Fruit fly (Drosophila melanogaster): ENCODE measurements around the gene dan.

The dan gene

DNA sequence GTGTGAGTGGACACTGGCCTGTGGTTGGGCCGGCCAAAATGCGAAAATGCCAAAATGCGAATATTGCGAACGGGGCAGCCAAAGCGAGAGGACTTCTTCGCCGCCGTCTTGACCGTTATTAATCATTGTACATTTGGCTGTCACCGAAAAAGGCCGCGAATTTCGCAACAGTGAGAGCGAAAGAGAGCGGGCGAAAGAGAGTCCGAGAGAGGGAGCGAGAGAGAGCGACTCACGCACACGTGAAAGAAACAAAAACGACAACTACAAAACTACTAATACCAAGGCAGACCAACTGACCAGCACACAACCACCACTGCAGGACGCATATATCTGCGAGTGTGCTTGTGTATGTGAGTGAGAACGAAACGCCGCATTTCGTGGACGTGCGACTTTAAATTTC is 357 bp downstream of the dan start (continued):
- TF ChIP-seq CG4854 (GFP tag; optimal IDR thresholded peaks at IDR 0.05) = no peak
- no peak for TF ChIP-seq Poxn (GFP tag; IDR thresholded peaks at IDR 0.05)
- no peak for TF ChIP-seq HHEX (GFP tag; optimal IDR thresholded peaks at IDR 0.05)
- no peak for TF ChIP-seq ara (GFP tag; IDR thresholded peaks at IDR 0.05)
- TF ChIP-seq tio (GFP tag; optimal IDR thresholded peaks at IDR 0.05) = no peak
- no peak for TF ChIP-seq Meics (GFP tag; optimal IDR thresholded peaks at IDR 0.05)
- no peak for TF ChIP-seq dan (GFP tag; IDR thresholded peaks at IDR 0.05)
- TF ChIP-seq CG13287 (GFP tag; IDR thresholded peaks at IDR 0.05; ENCODE audit: partially characterized antibody) = no peak
- no peak for TF ChIP-seq CG16779 (GFP tag; IDR thresholded peaks at IDR 0.05)
- TF ChIP-seq MTF-1 (GFP tag; optimal IDR thresholded peaks at IDR 0.05; ENCODE audit: borderline replicate concordance) = no peak
- TF ChIP-seq CG4730 (GFP tag; IDR thresholded peaks at IDR 0.05) = no peak
- TF ChIP-seq Sry-δ (GFP tag; optimal IDR thresholded peaks at IDR 0.05) = no peak
- no peak for TF ChIP-seq Mad (GFP tag; optimal IDR thresholded peaks at IDR 0.05)
- no peak for TF ChIP-seq CG12104 (GFP tag; optimal IDR thresholded peaks at IDR 0.05)
- TF ChIP-seq Trl (optimal IDR thresholded peaks at IDR 0.05) = peak; percentile 61
- no peak for TF ChIP-seq Trl (GFP tag; optimal IDR thresholded peaks at IDR 0.05)
- TF ChIP-seq CG33213 (GFP tag; optimal IDR thresholded peaks at IDR 0.05) = no peak
- no peak for TF ChIP-seq CG2199 (GFP tag; IDR thresholded peaks at IDR 0.05)
- TF ChIP-seq maf-S (GFP tag; optimal IDR thresholded peaks at IDR 0.05) = no peak
- no peak for TF ChIP-seq CG10274 (GFP tag; optimal IDR thresholded peaks at IDR 0.05)
- no peak for TF ChIP-seq CG3838 (GFP tag; optimal IDR thresholded peaks at IDR 0.05)
- TF ChIP-seq CG1832 (GFP tag; optimal IDR thresholded peaks at IDR 0.05) = peak; percentile 66
- no peak for TF ChIP-seq Bteb2 (GFP tag; optimal IDR thresholded peaks at IDR 0.05)
- TF ChIP-seq gro (GFP tag; optimal IDR thresholded peaks at IDR 0.05) = no peak
- TF ChIP-seq Dip3 (GFP tag; optimal IDR thresholded peaks at IDR 0.05) = no peak
- TF ChIP-seq CG32772 (GFP tag; IDR thresholded peaks at IDR 0.05) = no peak
- TF ChIP-seq CG34376 (GFP tag; optimal IDR thresholded peaks at IDR 0.05) = no peak
- 0 out of 4 replicates have a peak, but pooled peaks have one; percentile 22 for TF ChIP-seq Dll (GFP tag; IDR thresholded peaks at IDR 0.05; ENCODE audit: partially characterized antibody)
- TF ChIP-seq yki (optimal IDR thresholded peaks at IDR 0.05) = peak; percentile 68
- TF ChIP-seq CG15601 (tag; optimal IDR thresholded peaks at IDR 0.05) = no peak
- no peak for TF ChIP-seq CG16813 (GFP tag; IDR thresholded peaks at IDR 0.05; ENCODE audit: partially characterized antibody)
- TF ChIP-seq so (GFP tag; IDR thresholded peaks at IDR 0.05) = no peak
- no peak for TF ChIP-seq Ravus (GFP tag; IDR thresholded peaks at IDR 0.05)
- no peak for TF ChIP-seq B-H2 (GFP tag; optimal IDR thresholded peaks at IDR 0.05)
- TF ChIP-seq CG8478 (optimal IDR thresholded peaks at IDR 0.05) = peak; percentile 43
- no peak for TF ChIP-seq CG1603 (tag; optimal IDR thresholded peaks at IDR 0.05)
- TF ChIP-seq CG6175 (GFP tag; IDR thresholded peaks at IDR 0.05) = no peak
- TF ChIP-seq CG43689 (GFP tag; IDR thresholded peaks at IDR 0.05) = no peak
- TF ChIP-seq CG6689 (GFP tag; IDR thresholded peaks at IDR 0.05) = no peak
- TF ChIP-seq CG15011 (GFP tag; optimal IDR thresholded peaks at IDR 0.05) = no peak
- TF ChIP-seq Fer2 (tag; optimal IDR thresholded peaks at IDR 0.05) = no peak
- TF ChIP-seq CG8765 (GFP tag; IDR thresholded peaks at IDR 0.05) = peak; percentile 55; the same call in 1 of the 2 replicates
- no peak for TF ChIP-seq CG12219 (GFP tag; optimal IDR thresholded peaks at IDR 0.05)
- TF ChIP-seq Chrac-16 (GFP tag; optimal IDR thresholded peaks at IDR 0.05) = no peak
- TF ChIP-seq tin (GFP tag; optimal IDR thresholded peaks at IDR 0.05) = no peak
- no peak for TF ChIP-seq CG12236 (GFP tag; optimal IDR thresholded peaks at IDR 0.05)
- no peak for TF ChIP-seq MESR4 (GFP tag; optimal IDR thresholded peaks at IDR 0.05)
- TF ChIP-seq Ada2b (GFP tag; IDR thresholded peaks at IDR 0.05) = no peak
- TF ChIP-seq ash1 (GFP tag; optimal IDR thresholded peaks at IDR 0.05) = no peak
- no peak for TF ChIP-seq dpn (GFP tag; optimal IDR thresholded peaks at IDR 0.05)
- TF ChIP-seq chinmo (GFP tag; IDR thresholded peaks at IDR 0.05; ENCODE audit: partially characterized antibody) = 0 out of 4 replicates have a peak, but pooled peaks have one; percentile 11
- no peak for TF ChIP-seq CG11696 (GFP tag; IDR thresholded peaks at IDR 0.05)
- no peak for TF ChIP-seq CG1602 (GFP tag; optimal IDR thresholded peaks at IDR 0.05)
- TF ChIP-seq CG12942 (GFP tag; optimal IDR thresholded peaks at IDR 0.05) = no peak

Data from whole organism, embryonic.